Worm (Caenorhabditis elegans) whole organism, L4 larva: Measurements from ENCODE around the gene spe-19.

ENCODE experiments used
- Y48G9A.11 ChIP-seq: fragments of 200-800 bp; sonication (Bioruptor generic); IDR thresholded peaks from 2 replicates; pipeline ENCODE4 v1.3.6; 2022; ENCODE audit warnings: missing genetic modification reagents, missing genetic modification characterization, missing compliant biosample characterization
- ceh-28 ChIP-seq: fragments of 150-350 bp; optimal IDR thresholded peaks from 2 replicates; lab custom pipeline; 2014; ENCODE audit warnings: missing biosample characterization, missing genetic modification reagents, missing genetic modification characterization
- cey-2 ChIP-seq: sonication (generic microtip); optimal IDR thresholded peaks from 3 replicates; lab custom pipeline; 2017; ENCODE audit warnings: missing genetic modification characterization, mild to moderate bottlenecking, missing compliant biosample characterization, antibody characterized with exemption, borderline replicate concordance; ENCODE audit not compliant: insufficient read depth
- ctbp-1 ChIP-seq: fragments of 200-800 bp; sonication (Bioruptor generic); IDR thresholded peaks from 2 replicates; pipeline ENCODE4 v1.3.6; 2022; ENCODE audit warnings: missing genetic modification reagents, missing genetic modification characterization, missing compliant biosample characterization
- daf-12 ChIP-seq: fragments of 150-350 bp; optimal IDR thresholded peaks from 2 replicates; lab custom pipeline; 2014; ENCODE audit warnings: missing biosample characterization, missing genetic modification reagents, missing genetic modification characterization
- daf-16 ChIP-seq, 3 experiments: sonication (generic microtip); optimal IDR thresholded peaks; 2 replicates each; lab custom pipeline; 2016 to 2017; ENCODE audit warnings: missing genetic modification characterization in 3 of 3, missing genetic modification reagents in 3 of 3, mild to moderate bottlenecking in 2 of 3, missing compliant biosample characterization in 2 of 3, missing biosample characterization in 1 of 3, moderate library complexity in 1 of 3
- hmg-1.1 ChIP-seq: fragments of 200-800 bp; sonication (Bioruptor generic); IDR thresholded peaks from 2 replicates; pipeline ENCODE4 v1.3.6; 2022; ENCODE audit warnings: missing genetic modification reagents, missing genetic modification characterization, missing compliant biosample characterization
- madf-9 ChIP-seq: fragments of 200-800 bp; sonication (Bioruptor generic); conservative IDR thresholded peaks from 2 replicates; pipeline ENCODE4 v1.3.6; 2022; ENCODE audit warnings: missing genetic modification reagents, missing genetic modification characterization, missing compliant biosample characterization
- pqm-1 ChIP-seq: sonication (generic microtip); optimal IDR thresholded peaks from 2 replicates; lab custom pipeline; 2017; ENCODE audit warnings: missing biosample characterization, missing genetic modification characterization
- set-16 ChIP-seq: fragments of 200-800 bp; sonication (Bioruptor generic); IDR thresholded peaks from 2 replicates; pipeline ENCODE4 v1.3.6; 2022; ENCODE audit warnings: missing genetic modification reagents, missing genetic modification characterization, missing compliant biosample characterization
- unc-62 ChIP-seq, 3 experiments: fragments of 150-350 bp in 1 of 3; sonication (generic microtip); optimal IDR thresholded peaks in 2 of 3; peaks in 1 of 3; 1 replicate in 1 of 3; 2 replicates in 2 of 3; lab custom pipeline; 2014 to 2017; ENCODE audit warnings: missing biosample characterization in 3 of 3, missing genetic modification characterization in 3 of 3, missing genetic modification reagents in 3 of 3, missing genotype in 1 of 3

spe-19 gene

DNA sequence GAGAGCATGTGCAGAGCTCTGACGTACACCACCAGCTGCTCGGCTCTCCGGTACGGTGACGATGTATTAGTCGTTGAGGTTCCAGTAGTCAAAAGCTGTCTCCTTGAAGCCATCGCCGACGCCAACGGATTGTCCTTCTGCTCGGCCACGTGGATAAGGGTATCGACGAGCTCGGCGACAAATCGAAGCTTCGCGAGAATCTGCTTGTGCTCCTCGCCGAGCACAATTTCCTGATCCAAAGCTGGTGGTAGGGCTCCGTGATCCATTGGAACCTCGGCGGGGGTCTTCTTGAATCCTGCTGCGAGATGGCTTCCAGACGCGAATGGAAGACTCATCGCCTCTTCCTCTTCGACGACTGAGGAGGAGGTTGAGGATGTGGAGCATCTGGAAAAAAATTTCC lies 49.7 kb downstream of the spe-19 start:
- no peak for TF ChIP-seq daf-12 (tag; lab: Kevin White, UChicago)
- no peak for TF ChIP-seq ceh-28 (tag; lab: Kevin White, UChicago)
- 0 out of 2 replicates have a peak, but pooled peaks have one; percentile 10 for TF ChIP-seq hmg-1.1 (GFP tag; lab: Robert Waterston, UW)
- TF ChIP-seq set-16 (GFP tag; lab: Robert Waterston, UW): peak; percentile 83
- TF ChIP-seq, all 104 proteins: peak for 2

- TF ChIP-seq pqm-1 (tag; lab: Kevin White, UChicago) (peak; percentile 77), unc-62 (GFP tag; optimal IDR thresholded peaks at IDR 0.05 in 1 of 2; lab: Kevin White, UChicago) (peak in 1 of 2 experiments; percentile 27), unc-62 (tag; optimal IDR thresholded peaks at IDR 0.05; lab: Kevin White, UChicago) (no peak), daf-16 (GFP tag; optimal IDR thresholded peaks at IDR 0.05; lab: Kevin White, UChicago) (no peak), daf-16 (tag; optimal IDR thresholded peaks at IDR 0.05; lab: Kevin White, UChicago) (peak; percentile 64), ctbp-1 (GFP tag; lab: Robert Waterston, UW) (no peak), cey-2 (tag; lab: Kevin White, UChicago) (no peak)
Observed at ce11 chrV:19994665-19995064, 52.5 kb downstream of the spe-19 start.

- TF ChIP-seq Y48G9A.11 (GFP tag; lab: Robert Waterston, UW) (no peak), madf-9 (GFP tag; lab: Robert Waterston, UW) (no peak)
Observed at ce11 chrV:19994093-19994492, 53.1 kb downstream of the spe-19 start, which contains the start of gene Y60A3A.25. Gene Y60A3A.25, minus strand, starts transcription at chrV:19994193.
